Worm (Caenorhabditis elegans): ENCODE measurements around the gene F22F7.3.

Gene F22F7.3

DNA sequence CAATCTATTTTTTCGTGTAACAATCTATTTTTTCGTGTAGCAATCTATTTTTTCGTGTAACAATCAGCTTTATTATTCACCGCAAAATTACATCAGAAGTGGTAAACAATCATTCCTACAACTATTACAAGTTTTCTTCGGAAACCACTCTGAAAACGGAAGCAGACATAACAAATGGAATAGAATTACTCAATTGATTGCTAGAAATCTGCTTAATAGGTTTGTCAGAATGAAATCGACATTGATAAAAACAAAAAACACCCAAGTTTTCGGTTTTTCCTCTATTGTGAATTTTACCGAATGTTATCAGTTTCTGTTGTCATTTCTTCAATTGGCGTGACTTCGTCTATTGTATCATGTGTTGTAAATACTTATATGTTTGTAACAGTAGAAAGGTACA, 36.3 kb downstream of the F22F7.3 start, which contains the start of gene srbc-20:
Gene srbc-20, plus strand, starts transcription at position 301 of the 400 bp plus-strand sequence.
- TF ChIP-seq pqm-1 (tag; optimal IDR thresholded peaks at IDR 0.05) (no peak), ceh-31 (tag; optimal IDR thresholded peaks at IDR 0.05) (no peak), lim-6 (tag; optimal IDR thresholded peaks at IDR 0.05) (no peak), mec-3 (tag; optimal IDR thresholded peaks at IDR 0.05; ENCODE audit: borderline replicate concordance) (no peak), ceh-30 (tag; optimal IDR thresholded peaks at IDR 0.05) (no peak), gmeb-2 (tag; optimal IDR thresholded peaks at IDR 0.05) (no peak), sox-2 (GFP tag; IDR thresholded peaks at IDR 0.05) (no peak), elt-2 (tag; optimal IDR thresholded peaks at IDR 0.05) (no peak), ceh-9 (tag; optimal IDR thresholded peaks at IDR 0.05) (no peak), syd-9 (tag; optimal IDR thresholded peaks at IDR 0.05) (no peak), madf-2 (tag; optimal IDR thresholded peaks at IDR 0.05) (no peak), C08G9.2 (tag; optimal IDR thresholded peaks at IDR 0.05) (no peak), tbx-2 (tag; optimal IDR thresholded peaks at IDR 0.05) (no peak), fkh-10 (GFP tag; optimal IDR thresholded peaks at IDR 0.05) (no peak), pha-4 (tag; optimal IDR thresholded peaks at IDR 0.05) (no peak), rnt-1 (tag; optimal IDR thresholded peaks at IDR 0.05) (no peak)

DNA sequence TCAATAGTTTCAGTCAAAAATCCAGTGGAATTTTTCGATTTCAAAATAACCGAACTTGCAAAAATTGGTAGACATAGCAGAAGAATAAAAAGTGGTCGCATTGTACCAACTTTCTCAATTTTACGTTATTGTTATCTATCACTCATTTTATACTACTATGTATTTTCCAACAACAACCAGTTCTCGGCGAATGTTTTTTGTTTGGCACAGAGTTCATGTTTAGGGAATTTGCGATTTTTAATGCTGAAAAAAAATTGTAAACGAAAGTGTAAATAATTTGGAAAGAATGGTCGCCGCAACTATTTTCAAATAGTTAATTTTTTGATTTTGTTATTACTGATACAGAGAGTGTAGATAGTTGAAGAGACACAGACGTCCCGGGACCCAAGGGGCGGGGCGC, 39.0 kb downstream of the F22F7.3 start, which contains the start of gene C45H4.21:
Gene C45H4.21, minus strand, starts transcription at position 101 of the 400 bp plus-strand sequence.
- TF ChIP-seq hlh-8 (tag; optimal IDR thresholded peaks at IDR 0.05) (no peak), hlh-15 (tag; optimal IDR thresholded peaks at IDR 0.05) (no peak), eyg-1 (tag; optimal IDR thresholded peaks at IDR 0.05) (no peak), elt-4 (tag; optimal IDR thresholded peaks at IDR 0.05) (no peak), dve-1 (tag; optimal IDR thresholded peaks at IDR 0.05) (no peak), ets-4 (tag; optimal IDR thresholded peaks at IDR 0.05) (no peak), syd-9 (tag; optimal IDR thresholded peaks at IDR 0.05) (no peak), odd-2 (tag; optimal IDR thresholded peaks at IDR 0.05) (no peak), pha-2 (tag; optimal IDR thresholded peaks at IDR 0.05) (no peak), che-1 (tag; optimal IDR thresholded peaks at IDR 0.05) (no peak), unc-3 (GFP tag; conservative IDR thresholded peaks at IDR 0.05) (no peak), unc-3 (tag; optimal IDR thresholded peaks at IDR 0.05) (no peak), tbx-7 (tag; optimal IDR thresholded peaks at IDR 0.05) (no peak)

DNA sequence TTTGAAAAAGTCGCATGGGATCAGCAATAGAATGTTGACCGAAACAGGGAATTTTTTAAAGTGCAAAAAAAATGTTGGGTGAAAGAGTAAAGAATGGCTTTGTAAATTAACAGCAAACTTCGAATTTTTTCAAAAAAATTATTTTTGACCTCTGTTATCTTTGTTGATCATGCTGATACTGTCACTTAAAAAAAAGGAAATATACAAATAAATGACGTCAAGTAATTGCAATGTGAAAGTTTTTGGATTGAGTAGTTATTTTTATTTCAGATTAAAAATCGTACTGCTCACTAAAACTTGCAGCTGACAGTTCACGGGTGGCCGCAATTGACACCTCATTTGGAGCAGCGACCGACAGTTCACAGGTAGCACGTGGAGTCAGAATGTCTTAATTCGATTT, 40.4 kb downstream of the F22F7.3 start, which contains the start of gene C45H4.13:
Gene C45H4.13, minus strand, starts transcription at position 101 of the 400 bp plus-strand sequence.
- TF ChIP-seq dve-1 (tag; optimal IDR thresholded peaks at IDR 0.05): no peak
- no peak for TF ChIP-seq syd-9 (tag; optimal IDR thresholded peaks at IDR 0.05)
- TF ChIP-seq sox-4 (tag; optimal IDR thresholded peaks at IDR 0.05): no peak
- TF ChIP-seq ttx-3 (tag; optimal IDR thresholded peaks at IDR 0.05): no peak
- no peak for TF ChIP-seq ceh-34 (tag; optimal IDR thresholded peaks at IDR 0.05)
- TF ChIP-seq ceh-9 (tag; optimal IDR thresholded peaks at IDR 0.05): no peak

DNA sequence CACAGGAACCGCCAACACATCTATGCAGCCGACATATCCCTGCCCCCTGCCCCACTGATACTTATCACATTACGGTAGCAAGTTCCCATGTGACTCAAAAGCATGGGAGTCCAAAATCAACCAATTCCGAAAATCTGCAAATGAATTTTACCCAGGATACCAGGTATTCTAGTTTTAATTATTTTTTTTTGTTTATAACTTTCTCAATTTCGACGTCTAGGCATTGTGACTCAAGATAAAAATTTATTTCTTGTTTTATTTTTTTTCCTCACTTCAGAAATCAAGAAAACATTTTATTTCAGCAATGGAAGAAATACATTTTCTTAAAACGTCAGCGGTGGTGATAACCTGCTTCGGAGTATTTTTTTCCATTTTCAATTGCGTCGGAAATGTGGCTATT, 41.0 kb downstream of the F22F7.3 start, which contains the start of gene srbc-24:
Gene srbc-24, plus strand, starts transcription at position 301 of the 400 bp plus-strand sequence.
- no peak for TF ChIP-seq hlh-8 (tag; optimal IDR thresholded peaks at IDR 0.05)
- TF ChIP-seq nhr-11 (tag; optimal IDR thresholded peaks at IDR 0.05): no peak
- no peak for TF ChIP-seq lin-11 (tag; optimal IDR thresholded peaks at IDR 0.05)
- TF ChIP-seq ceh-6 (GFP tag; optimal IDR thresholded peaks at IDR 0.05): no peak

DNA sequence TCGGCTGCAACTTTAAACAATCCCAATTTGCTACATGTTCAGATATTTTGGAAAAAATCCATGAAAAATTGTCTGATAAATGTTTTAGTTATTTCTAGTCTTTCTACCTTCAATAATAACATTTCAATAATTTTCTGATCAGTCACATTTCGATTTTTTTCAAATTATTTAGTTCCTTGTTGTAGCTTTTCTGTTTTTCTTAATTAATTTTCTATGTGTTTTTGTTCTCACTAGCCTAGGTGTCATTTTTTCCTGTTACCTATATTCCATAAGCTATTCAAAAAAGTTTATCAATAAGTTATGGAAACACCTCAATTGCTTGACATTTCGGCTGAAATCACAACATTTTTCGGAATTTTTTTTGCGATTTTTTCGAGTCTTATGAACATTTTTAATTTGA, 42.8 kb downstream of the F22F7.3 start, which contains the start of gene srbc-23:
Gene srbc-23, plus strand, starts transcription at position 301 of the 400 bp plus-strand sequence.
- no peak for TF ChIP-seq sox-2 (GFP tag; IDR thresholded peaks at IDR 0.05)
- TF ChIP-seq fkh-10 (GFP tag; optimal IDR thresholded peaks at IDR 0.05): no peak
- TF ChIP-seq unc-3 (GFP tag; conservative IDR thresholded peaks at IDR 0.05): no peak
- no peak for TF ChIP-seq unc-3 (tag; optimal IDR thresholded peaks at IDR 0.05)
- TF ChIP-seq nhr-11 (tag; optimal IDR thresholded peaks at IDR 0.05): no peak
- no peak for TF ChIP-seq dve-1 (tag; optimal IDR thresholded peaks at IDR 0.05)
- TF ChIP-seq fkh-6 (tag; optimal IDR thresholded peaks at IDR 0.05): no peak
- no peak for TF ChIP-seq rnt-1 (tag; optimal IDR thresholded peaks at IDR 0.05)
- no peak for TF ChIP-seq syd-9 (tag; optimal IDR thresholded peaks at IDR 0.05)
- TF ChIP-seq T23F11.4 (GFP tag; optimal IDR thresholded peaks at IDR 0.05): no peak
- no peak for TF ChIP-seq ceh-30 (tag; optimal IDR thresholded peaks at IDR 0.05)
- no peak for TF ChIP-seq unc-86 (tag; optimal IDR thresholded peaks at IDR 0.05)
- TF ChIP-seq K09A11.1 (tag; optimal IDR thresholded peaks at IDR 0.05; ENCODE audit: insufficient read depth): no peak
- TF ChIP-seq nhr-232 (tag; optimal IDR thresholded peaks at IDR 0.05): no peak
- no peak for TF ChIP-seq pax-1 (tag; optimal IDR thresholded peaks at IDR 0.05)
- no peak for TF ChIP-seq sdc-2 (tag; optimal IDR thresholded peaks at IDR 0.05)
- TF ChIP-seq hlh-30 (tag; optimal IDR thresholded peaks at IDR 0.05; ENCODE audit: insufficient read depth): no peak
- no peak for TF ChIP-seq C38D4.7 (GFP tag; optimal IDR thresholded peaks at IDR 0.05)
- no peak for TF ChIP-seq unc-55 (GFP tag; optimal IDR thresholded peaks at IDR 0.05)

Data from whole organism, late embryonic.